Worm (Caenorhabditis elegans) whole organism, L2 larva: ENCODE data around the gene set-4.

Source experiments
- elt-1 ChIP-seq: fragments of 150-350 bp; optimal IDR thresholded peaks from 2 replicates; lab custom pipeline; 2014; ENCODE audit warnings: missing biosample characterization, missing genetic modification characterization
- mdl-1 ChIP-seq, 2 experiments: fragments of 150-350 bp in 1 of 2; sonication (generic microtip) in 1 of 2; optimal IDR thresholded peaks; 2 replicates each; lab custom pipeline; 2017; ENCODE audit warnings: missing biosample characterization in 2 of 2, missing genetic modification characterization in 2 of 2
- sma-3 ChIP-seq: sonication (generic microtip); optimal IDR thresholded peaks from 2 replicates; lab custom pipeline; 2016; ENCODE audit warnings: missing genetic modification reagents, missing genetic modification characterization, missing compliant biosample characterization
- snpc-4 ChIP-seq: fragments of 150-350 bp; optimal IDR thresholded peaks from 2 replicates; lab custom pipeline; 2014; ENCODE audit warnings: missing biosample characterization, missing genetic modification characterization
- unc-39 ChIP-seq: fragments of 150-350 bp; optimal IDR thresholded peaks from 2 replicates; lab custom pipeline; 2014; ENCODE audit warnings: missing biosample characterization, missing genetic modification characterization
- ztf-11 ChIP-seq: sonication (generic microtip); optimal IDR thresholded peaks from 2 replicates; lab custom pipeline; 2017; ENCODE audit warnings: missing biosample characterization, missing genetic modification characterization

ce11 chrII:6344513-6344912 is 13.4 kb upstream of the set-4 start:
- TF ChIP-seq snpc-4 (tag; lab: Kevin White, UChicago) (no peak), mdl-1 (tag; optimal IDR thresholded peaks at IDR 0.05; lab: Kevin White, UChicago) (no peak), elt-1 (tag; lab: Kevin White, UChicago) (no peak), ztf-11 (tag; lab: Kevin White, UChicago) (no peak), sma-3 (GFP tag; lab: Kevin White, UChicago) (no peak), unc-39 (tag; lab: Kevin White, UChicago) (no peak)
